Worm (Caenorhabditis elegans) whole organism, L1 larva: ENCODE measurements around the gene nog-1.
A peak's percentile ranks its signal among the peaks of the same experiment; 100 is the strongest.

ENCODE experiments used
- F16B12.6 ChIP-seq: fragments of 150-350 bp; optimal IDR thresholded peaks from 2 replicates; lab custom pipeline; 2014; ENCODE audit warnings: missing biosample characterization, missing genetic modification characterization
- ama-1 ChIP-seq: fragments of 150-350 bp; optimal IDR thresholded peaks from 2 replicates; lab custom pipeline; 2014
- ceh-63 ChIP-seq: fragments of 200-800 bp; sonication (Bioruptor generic); optimal IDR thresholded peaks from 2 replicates; lab custom pipeline; 2018; ENCODE audit warnings: mild to moderate bottlenecking, missing genetic modification characterization, missing compliant biosample characterization
- egl-27 ChIP-seq, 2 experiments: fragments of 150-350 bp in 1 of 2; sonication (generic microtip); optimal IDR thresholded peaks; 3 replicates each; lab custom pipeline; 2017 to 2018; ENCODE audit warnings: missing biosample characterization in 2 of 2, missing genetic modification characterization in 2 of 2, missing genetic modification reagents in 2 of 2
- fkh-8 ChIP-seq: sonication (generic microtip); optimal IDR thresholded peaks from 2 replicates; lab custom pipeline; 2016; ENCODE audit warnings: mild to moderate bottlenecking, missing genetic modification characterization, missing compliant biosample characterization
- fos-1 ChIP-seq: fragments of 150-350 bp; optimal IDR thresholded peaks from 2 replicates; lab custom pipeline; 2014; ENCODE audit warnings: missing biosample characterization, missing genetic modification characterization
- lsy-2 ChIP-seq, 2 experiments: fragments of 150-350 bp; optimal IDR thresholded peaks; 2 replicates each; lab custom pipeline; 2014; ENCODE audit warnings: missing biosample characterization in 2 of 2, missing genetic modification characterization in 2 of 2
- nhr-47 ChIP-seq: sonication (generic microtip); optimal IDR thresholded peaks from 2 replicates; lab custom pipeline; 2016; ENCODE audit warnings: mild to moderate bottlenecking, missing genetic modification characterization, moderate library complexity, missing compliant biosample characterization
- nhr-76 ChIP-seq: sonication (generic microtip); optimal IDR thresholded peaks from 2 replicates; lab custom pipeline; 2017; ENCODE audit warnings: missing biosample characterization, missing genetic modification characterization
- pqm-1 ChIP-seq: sonication (generic microtip); optimal IDR thresholded peaks from 3 replicates; lab custom pipeline; 2017; ENCODE audit warnings: missing biosample characterization, missing genetic modification characterization

- no peak for TF ChIP-seq ama-1 (lab: Kevin White, UChicago)
- no peak for TF ChIP-seq nhr-76
- TF ChIP-seq fos-1 (tag; lab: Kevin White, UChicago) = no peak
- no peak for TF ChIP-seq ceh-63 (GFP tag; lab: Kevin White, UChicago)
- no peak for TF ChIP-seq nhr-47 (tag; lab: Kevin White, UChicago)
- no peak for TF ChIP-seq pqm-1 (tag; lab: Kevin White, UChicago)
- TF ChIP-seq lsy-2 (tag; optimal IDR thresholded peaks at IDR 0.05; lab: Kevin White, UChicago) = peak; percentile 3 to 26
- no peak for TF ChIP-seq egl-27 (tag; optimal IDR thresholded peaks at IDR 0.05; lab: Kevin White, UChicago)
- TF ChIP-seq F16B12.6 (tag; lab: Kevin White, UChicago) = no peak
- no peak for TF ChIP-seq fkh-8 (tag; lab: Kevin White, UChicago)
These were observed 28.7 kb upstream of the nog-1 start for ce11 chrIV:364983-365382.
